Fruit fly (Drosophila melanogaster) whole organism, pupa: Measurements from ENCODE around the gene CG7924.
A peak's percentile ranks its signal among the peaks of the same experiment; 100 is the strongest.

ENCODE experiments used
- CG13204 ChIP-seq: fragments of 200-800 bp; sonication (Bioruptor generic); optimal IDR thresholded peaks from 2 replicates; lab custom pipeline; 2018; ENCODE audit warnings: missing biosample characterization, mild to moderate bottlenecking, missing genetic modification characterization, moderate library complexity
- CG15710 ChIP-seq: fragments of 200-800 bp; sonication (Bioruptor generic); optimal IDR thresholded peaks from 2 replicates; lab custom pipeline; 2018; ENCODE audit warnings: missing biosample characterization, mild to moderate bottlenecking, missing genetic modification characterization, moderate library complexity
- CG34367 ChIP-seq: fragments of 200-800 bp; sonication (Bioruptor generic); optimal IDR thresholded peaks from 2 replicates; lab custom pipeline; 2018; ENCODE audit warnings: missing biosample characterization, mild to moderate bottlenecking, missing genetic modification characterization
- CG4496 ChIP-seq: fragments of 200-800 bp; sonication (Bioruptor generic); IDR thresholded peaks from 3 replicates; pipeline ENCODE4 v1.3.6; 2022; ENCODE audit warnings: missing biosample characterization, missing genetic modification characterization
- CG9948 ChIP-seq: fragments of 200-800 bp; sonication (Bioruptor generic); optimal IDR thresholded peaks from 2 replicates; lab custom pipeline; 2018; ENCODE audit warnings: missing biosample characterization, mild to moderate bottlenecking, missing genetic modification characterization, moderate library complexity
- D1 ChIP-seq: fragments of 200-800 bp; sonication (Bioruptor generic); optimal IDR thresholded peaks from 2 replicates; lab custom pipeline; 2018; ENCODE audit warnings: missing biosample characterization, mild to moderate bottlenecking, missing genetic modification characterization, moderate library complexity
- EcR ChIP-seq: fragments of 200-800 bp; sonication (Bioruptor generic); optimal IDR thresholded peaks from 3 replicates; lab custom pipeline; 2019; ENCODE audit warnings: missing biosample characterization, missing genetic modification characterization, mild to moderate bottlenecking, moderate library complexity, missing genetic modification reagents
- Ets98B ChIP-seq: fragments of 200-800 bp; sonication (Bioruptor generic); IDR thresholded peaks from 2 replicates; pipeline ENCODE4 v1.3.6; 2022; ENCODE audit warnings: missing biosample characterization, missing genetic modification characterization

DNA sequence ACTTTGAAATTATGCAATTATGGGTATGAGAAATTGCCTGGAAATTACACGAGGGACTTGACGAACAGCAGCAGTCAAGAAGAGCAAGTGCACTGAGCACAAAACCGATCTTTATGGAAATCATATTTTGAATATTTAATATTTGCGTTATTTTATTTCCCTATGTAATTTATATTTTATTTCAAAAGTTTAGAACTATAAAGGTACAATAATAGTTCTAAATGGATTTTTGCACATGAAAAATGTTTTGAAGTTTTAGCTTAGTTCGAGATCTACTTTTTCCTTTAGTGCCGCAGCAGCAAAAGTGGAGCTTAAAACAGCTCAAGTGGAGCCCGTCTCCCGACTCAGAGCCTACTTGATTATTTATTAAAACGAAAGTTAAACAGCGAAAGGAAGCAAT lies 7.8 kb downstream of the CG7924 start:
- TF ChIP-seq CG4496 (GFP tag; lab: Robert Waterston, UW) (no peak), CG15710 (tag; lab: Kevin White, UChicago) (peak; percentile 59), Ets98B (GFP tag; lab: Robert Waterston, UW) (no peak), D1 (no peak), CG34367 (tag; lab: Kevin White, UChicago) (peak; percentile 32), CG9948 (peak; percentile 51), EcR (no peak), CG13204 (GFP tag; lab: Kevin White, UChicago) (no peak)
